Worm (Caenorhabditis elegans) whole organism, L1 larva: ENCODE results near the gene lin-48.
A peak's percentile ranks its signal among the peaks of the same experiment; 100 is the strongest.

Experiments
- C34B4.2 ChIP-seq: sonication (generic microtip); optimal IDR thresholded peaks from 2 replicates; lab custom pipeline; 2017; ENCODE audit warnings: mild to moderate bottlenecking, missing genetic modification characterization, missing compliant biosample characterization
- ceh-8 ChIP-seq: fragments of 200-800 bp; sonication (Bioruptor generic); optimal IDR thresholded peaks from 2 replicates; lab custom pipeline; 2018; ENCODE audit warnings: mild to moderate bottlenecking, missing genetic modification characterization, moderate library complexity, missing compliant biosample characterization
- dpl-1 ChIP-seq, 3 experiments: fragments of 150-350 bp in 2 of 3; sonication (generic microtip) in 1 of 3; optimal IDR thresholded peaks; 2 replicates each; lab custom pipeline; 2014 to 2017; ENCODE audit warnings: missing biosample characterization in 3 of 3, missing genetic modification characterization in 3 of 3, missing genetic modification reagents in 3 of 3
- lin-13 ChIP-seq: fragments of 150-350 bp; optimal IDR thresholded peaks from 2 replicates; lab custom pipeline; 2014; ENCODE audit warnings: missing biosample characterization, missing genetic modification reagents, missing genetic modification characterization
- nhr-11 ChIP-seq: fragments of 150-350 bp; optimal IDR thresholded peaks from 2 replicates; lab custom pipeline; 2014; ENCODE audit warnings: missing biosample characterization, missing genetic modification characterization
- nhr-12 ChIP-seq: sonication (generic microtip); optimal IDR thresholded peaks from 2 replicates; lab custom pipeline; 2017; ENCODE audit warnings: missing biosample characterization, missing genetic modification characterization
- nhr-28 ChIP-seq: fragments of 150-350 bp; optimal IDR thresholded peaks from 2 replicates; lab custom pipeline; 2014; ENCODE audit warnings: missing biosample characterization, missing genetic modification characterization
- nhr-47 ChIP-seq: sonication (generic microtip); optimal IDR thresholded peaks from 2 replicates; lab custom pipeline; 2016; ENCODE audit warnings: mild to moderate bottlenecking, missing genetic modification characterization, moderate library complexity, missing compliant biosample characterization
- nhr-71 ChIP-seq: sonication (generic microtip); optimal IDR thresholded peaks from 2 replicates; lab custom pipeline; 2016; ENCODE audit warnings: mild to moderate bottlenecking, missing genetic modification characterization, moderate library complexity, missing compliant biosample characterization
- nhr-77 ChIP-seq: fragments of 150-350 bp; optimal IDR thresholded peaks from 2 replicates; lab custom pipeline; 2014; ENCODE audit warnings: missing biosample characterization, missing genetic modification characterization
- nhr-90 ChIP-seq: sonication (generic microtip); optimal IDR thresholded peaks from 2 replicates; lab custom pipeline; 2016; ENCODE audit warnings: mild to moderate bottlenecking, missing genetic modification characterization, missing compliant biosample characterization; ENCODE audit not compliant: poor library complexity
- tbx-2 ChIP-seq: sonication (generic microtip); optimal IDR thresholded peaks from 2 replicates; lab custom pipeline; 2016; ENCODE audit warnings: missing genetic modification characterization, missing compliant biosample characterization
- unc-62 ChIP-seq: fragments of 150-350 bp; optimal IDR thresholded peaks from 2 replicates; lab custom pipeline; 2014; ENCODE audit warnings: missing biosample characterization, missing genetic modification reagents, missing genetic modification characterization
- zip-4 ChIP-seq: fragments of 200-800 bp; sonication (Bioruptor generic); optimal IDR thresholded peaks from 2 replicates; lab custom pipeline; 2018; ENCODE audit warnings: mild to moderate bottlenecking, missing genetic modification characterization, moderate library complexity, missing compliant biosample characterization

DNA sequence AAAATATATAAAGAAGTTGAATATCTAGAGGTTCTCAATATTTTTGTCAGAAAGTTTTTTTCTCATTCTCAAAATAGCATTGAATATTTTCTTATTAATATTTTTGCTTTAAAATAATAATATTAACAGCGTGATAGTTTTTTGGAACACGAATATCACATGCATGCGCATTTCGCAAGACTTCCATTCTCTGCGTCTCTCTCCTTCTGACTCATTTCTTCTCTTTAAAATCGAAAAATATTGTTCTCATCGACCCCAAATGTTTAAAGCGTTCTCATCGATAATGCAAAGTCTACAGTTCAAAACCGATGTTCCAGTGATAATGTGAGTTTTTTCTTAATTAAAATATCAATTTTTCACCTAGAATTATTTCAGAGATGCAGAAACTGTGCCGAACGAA, 41.8 kb upstream of the lin-48 start, which contains the start of gene C14B1.3:
- no peak for TF ChIP-seq ceh-8 (GFP tag; lab: Kevin White, UChicago)
- no peak for TF ChIP-seq tbx-2 (tag; lab: Kevin White, UChicago)
- peak; percentile 39 for TF ChIP-seq nhr-71 (tag; lab: Kevin White, UChicago)
- TF ChIP-seq unc-62 (GFP tag; lab: Kevin White, UChicago) = no peak
- TF ChIP-seq nhr-28 (tag; lab: Kevin White, UChicago) = no peak
- TF ChIP-seq nhr-77 = no peak
- no peak for TF ChIP-seq nhr-47
- TF ChIP-seq nhr-90 (tag; lab: Kevin White, UChicago) = no peak
- no peak for TF ChIP-seq nhr-11
- peak; percentile 30 for TF ChIP-seq zip-4
- TF ChIP-seq nhr-12 = no peak
- no peak for TF ChIP-seq C34B4.2
- TF ChIP-seq dpl-1 (GFP tag; optimal IDR thresholded peaks at IDR 0.05; lab: Kevin White, UChicago) = peak in 1 of 3 experiments; percentile 28
- no peak for TF ChIP-seq lin-13 (GFP tag; lab: Kevin White, UChicago)
